Worm (Caenorhabditis elegans): Measurements from ENCODE around the gene srg-46.

The srg-46 gene

ce11 chrV:13373643-13374042 is 10.1 kb downstream of the srg-46 start (continued):
- TF ChIP-seq zip-2 (tag; optimal IDR thresholded peaks at IDR 0.05) (no peak), hlh-11 (tag; optimal IDR thresholded peaks at IDR 0.05) (peak; percentile 88), Y105C5A.15 (GFP tag; IDR thresholded peaks at IDR 0.05) (no peak), vab-7 (GFP tag; IDR thresholded peaks at IDR 0.05) (no peak), aly-2 (tag; optimal IDR thresholded peaks at IDR 0.05) (no peak), egl-27 (tag; optimal IDR thresholded peaks at IDR 0.05) (no peak), pqm-1 (tag; optimal IDR thresholded peaks at IDR 0.05) (peak; percentile 89), daf-8 (GFP tag; IDR thresholded peaks at IDR 0.05) (no peak), ZK337.2 (GFP tag; IDR thresholded peaks at IDR 0.05) (no peak), tag-97 (GFP tag; IDR thresholded peaks at IDR 0.05) (no peak), hif-1 (tag; optimal IDR thresholded peaks at IDR 0.05) (no peak), lir-3 (tag; optimal IDR thresholded peaks at IDR 0.05) (no peak), ama-1 (optimal IDR thresholded peaks at IDR 0.05) (peak; percentile 5), ztf-7 (tag; optimal IDR thresholded peaks at IDR 0.05) (no peak), ceh-44 (GFP tag; IDR thresholded peaks at IDR 0.05) (no peak), mdl-1 (tag; optimal IDR thresholded peaks at IDR 0.05) (peak in 1 of 2 experiments; percentile 47), F37D6.2 (tag; optimal IDR thresholded peaks at IDR 0.05) (no peak), zip-11 (GFP tag; IDR thresholded peaks at IDR 0.05) (no peak), D1046.2 (GFP tag; IDR thresholded peaks at IDR 0.05) (no peak), dmd-8 (GFP tag; IDR thresholded peaks at IDR 0.05) (no peak), dve-1 (tag; optimal IDR thresholded peaks at IDR 0.05; ENCODE audit: insufficient read depth) (peak; percentile 95), saeg-2 (GFP tag; IDR thresholded peaks at IDR 0.05) (no peak), zfp-3 (GFP tag; conservative IDR thresholded peaks at IDR 0.05) (no peak), dpl-1 (GFP tag; optimal IDR thresholded peaks at IDR 0.05) (no peak), mxl-3 (GFP tag; optimal IDR thresholded peaks at IDR 0.05) (no peak), ces-1 (GFP tag; optimal IDR thresholded peaks at IDR 0.05) (no peak), mxl-2 (GFP tag; conservative IDR thresholded peaks at IDR 0.05) (no peak), daf-12 (tag; optimal IDR thresholded peaks at IDR 0.05) (no peak), arid-1 (GFP tag; conservative IDR thresholded peaks at IDR 0.05) (no peak), snpc-1.2 (GFP tag; IDR thresholded peaks at IDR 0.05) (no peak), nhr-6 (tag; optimal IDR thresholded peaks at IDR 0.05) (peak; percentile 97), Y75B8A.6 (GFP tag; IDR thresholded peaks at IDR 0.05) (no peak), mes-2 (tag; optimal IDR thresholded peaks at IDR 0.05; ENCODE audit: poor library complexity, severe bottlenecking) (no peak), nhr-48 (tag; optimal IDR thresholded peaks at IDR 0.05) (peak; percentile 57), jun-1 (tag; optimal IDR thresholded peaks at IDR 0.05) (no peak), F44E2.7 (GFP tag; IDR thresholded peaks at IDR 0.05) (no peak), daf-19 (GFP tag; conservative IDR thresholded peaks at IDR 0.05) (no peak), zag-1 (tag; optimal IDR thresholded peaks at IDR 0.05) (no peak), Y48G9A.11 (GFP tag; IDR thresholded peaks at IDR 0.05) (no peak), skn-1 (tag; optimal IDR thresholded peaks at IDR 0.05) (no peak), Y5F2A.4 (GFP tag; optimal IDR thresholded peaks at IDR 0.05) (no peak), ceh-82 (tag; optimal IDR thresholded peaks at IDR 0.05) (no peak), lim-7 (GFP tag; IDR thresholded peaks at IDR 0.05) (no peak), php-3 (GFP tag; IDR thresholded peaks at IDR 0.05) (peak; percentile 69), mep-1 (tag; optimal IDR thresholded peaks at IDR 0.05) (peak; percentile 65), spr-3 (GFP tag; optimal IDR thresholded peaks at IDR 0.05) (no peak), daf-16 (GFP tag; optimal IDR thresholded peaks at IDR 0.05) (peak in 1 of 2 experiments; percentile 34), daf-16 (tag; optimal IDR thresholded peaks at IDR 0.05) (peak; percentile 99), attf-4 (tag; optimal IDR thresholded peaks at IDR 0.05) (no peak), aha-1 (tag) (no peak), nhr-28 (tag; optimal IDR thresholded peaks at IDR 0.05) (peak; percentile 91), lin-1 (GFP tag; IDR thresholded peaks at IDR 0.05) (peak; percentile 76; the same call in 1 of the 2 replicates), unc-39 (tag; optimal IDR thresholded peaks at IDR 0.05) (no peak), T20F7.1 (GFP tag; optimal IDR thresholded peaks at IDR 0.05) (peak; percentile 3)
